Fruit fly (Drosophila melanogaster): Measurements from ENCODE around the gene bt.

DNA sequence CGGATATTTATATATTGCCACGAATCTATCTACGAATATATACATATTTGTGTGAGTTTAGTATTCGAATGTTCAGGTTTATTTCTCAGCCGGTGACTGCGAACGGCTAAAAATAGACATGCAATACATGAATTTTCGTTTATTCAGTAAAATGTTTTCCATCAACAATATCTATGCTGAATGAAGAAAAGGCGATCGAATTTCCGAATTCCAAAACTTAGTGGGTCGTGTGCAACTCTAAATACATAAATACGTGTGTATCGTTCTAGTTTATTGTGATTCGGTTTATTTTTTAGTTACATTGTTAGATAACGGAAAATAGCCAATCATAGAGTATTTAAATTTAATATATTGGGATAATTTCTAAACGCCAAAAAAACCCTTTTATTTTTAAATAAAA, 885 bp downstream of the bt start:
- TF ChIP-seq CG14711 (tag; optimal IDR thresholded peaks at IDR 0.05) (no peak), Crg-1 (GFP tag; optimal IDR thresholded peaks at IDR 0.05) (no peak), kay (GFP tag; ENCODE audit: borderline replicate concordance) (no peak), Clk (GFP tag; optimal IDR thresholded peaks at IDR 0.05) (no peak), bab1 (GFP tag; optimal IDR thresholded peaks at IDR 0.05) (no peak), CG7045 (GFP tag; optimal IDR thresholded peaks at IDR 0.05) (no peak), cic (GFP tag; optimal IDR thresholded peaks at IDR 0.05) (no peak)
